Worm (Caenorhabditis elegans) whole organism, young adult: ENCODE results near the gene C03G6.21.

ENCODE experiments used
- B0035.1 ChIP-seq: sonication (generic microtip); optimal IDR thresholded peaks from 2 replicates; lab custom pipeline; 2016; ENCODE audit warnings: missing genetic modification characterization, mild to moderate bottlenecking, missing compliant biosample characterization, missing genotype, missing genetic modification reagents
- B0261.1 ChIP-seq: sonication (generic microtip); optimal IDR thresholded peaks from 2 replicates; lab custom pipeline; 2016; ENCODE audit warnings: mild to moderate bottlenecking, missing genetic modification characterization, moderate library complexity, missing compliant biosample characterization
- B0336.3 ChIP-seq: fragments of 200-800 bp; sonication (Bioruptor generic); IDR thresholded peaks from 2 replicates; pipeline ENCODE4 v1.3.6; 2022; ENCODE audit warnings: missing genetic modification characterization, missing compliant biosample characterization
- F39B2.1 ChIP-seq: fragments of 200-800 bp; sonication (Bioruptor generic); IDR thresholded peaks from 2 replicates; pipeline ENCODE4 v1.3.6; 2022; ENCODE audit warnings: missing genetic modification reagents, missing genetic modification characterization, missing compliant biosample characterization
- K12H6.12 ChIP-seq: fragments of 200-800 bp; sonication (Bioruptor generic); optimal IDR thresholded peaks from 2 replicates; lab custom pipeline; 2018; ENCODE audit warnings: mild to moderate bottlenecking, missing genetic modification characterization, missing compliant biosample characterization
- Y56A3A.18 ChIP-seq: fragments of 200-800 bp; sonication (Bioruptor generic); IDR thresholded peaks from 2 replicates; pipeline ENCODE4 v1.3.6; 2022; ENCODE audit warnings: missing genetic modification reagents, missing genetic modification characterization, missing compliant biosample characterization
- Y95B8A.8 ChIP-seq: fragments of 200-800 bp; sonication (Bioruptor generic); IDR thresholded peaks from 2 replicates; pipeline ENCODE4 v1.3.6; 2022; ENCODE audit warnings: missing genetic modification reagents, missing genetic modification characterization, missing compliant biosample characterization
- ZK185.1 ChIP-seq: sonication (generic microtip); optimal IDR thresholded peaks from 2 replicates; lab custom pipeline; 2016; ENCODE audit warnings: mild to moderate bottlenecking, missing genetic modification characterization, missing compliant biosample characterization; ENCODE audit not compliant: poor library complexity, severe bottlenecking
- aptf-2 ChIP-seq: fragments of 200-800 bp; sonication (Bioruptor generic); conservative IDR thresholded peaks from 2 replicates; pipeline ENCODE4 v1.3.6; 2022; ENCODE audit warnings: missing genetic modification reagents, missing genetic modification characterization, missing compliant biosample characterization
- attf-5 ChIP-seq: fragments of 200-800 bp; sonication (Bioruptor generic); optimal IDR thresholded peaks from 2 replicates; lab custom pipeline; 2018; ENCODE audit warnings: mild to moderate bottlenecking, missing genetic modification characterization, missing compliant biosample characterization
- bed-2 ChIP-seq: fragments of 200-800 bp; sonication (Bioruptor generic); IDR thresholded peaks from 2 replicates; pipeline ENCODE4 v1.3.6; 2022; ENCODE audit warnings: missing genetic modification reagents, missing genetic modification characterization, missing compliant biosample characterization
- ceh-27 ChIP-seq: fragments of 200-800 bp; sonication (Bioruptor generic); optimal IDR thresholded peaks from 2 replicates; lab custom pipeline; 2018; ENCODE audit warnings: mild to moderate bottlenecking, missing genetic modification characterization, moderate library complexity, missing compliant biosample characterization
- ceh-91 ChIP-seq: fragments of 200-800 bp; sonication (Bioruptor generic); IDR thresholded peaks from 2 replicates; pipeline ENCODE4 v1.3.6; 2022; ENCODE audit warnings: missing genetic modification reagents, missing genetic modification characterization, missing compliant biosample characterization
- die-1 ChIP-seq: sonication (generic microtip); optimal IDR thresholded peaks from 2 replicates; lab custom pipeline; 2016; ENCODE audit warnings: missing genotype, mild to moderate bottlenecking, missing genetic modification characterization, missing compliant biosample characterization
- dox-1 ChIP-seq: fragments of 200-800 bp; sonication (Bioruptor generic); IDR thresholded peaks from 2 replicates; pipeline ENCODE4 v1.3.6; 2022; ENCODE audit warnings: missing genetic modification reagents, missing genetic modification characterization, missing compliant biosample characterization
- dpff-1 ChIP-seq: sonication (generic microtip); optimal IDR thresholded peaks from 2 replicates; lab custom pipeline; 2017; ENCODE audit warnings: mild to moderate bottlenecking, missing genetic modification characterization, missing compliant biosample characterization
- hlh-12 ChIP-seq: sonication (generic microtip); optimal IDR thresholded peaks from 2 replicates; lab custom pipeline; 2016; ENCODE audit warnings: missing genetic modification characterization, missing compliant biosample characterization
- hmg-20 ChIP-seq: fragments of 200-800 bp; sonication (Bioruptor generic); IDR thresholded peaks from 2 replicates; pipeline ENCODE4 v1.3.6; 2022; ENCODE audit warnings: missing genetic modification reagents, missing genetic modification characterization, missing compliant biosample characterization
- lin-26 ChIP-seq: fragments of 200-800 bp; sonication (Bioruptor generic); IDR thresholded peaks from 2 replicates; pipeline ENCODE4 v1.3.6; 2022; ENCODE audit warnings: missing genetic modification reagents, missing genetic modification characterization, missing compliant biosample characterization
- mel-28 ChIP-seq: sonication (generic microtip); optimal IDR thresholded peaks from 2 replicates; lab custom pipeline; 2016; ENCODE audit warnings: borderline replicate concordance, mild to moderate bottlenecking, missing genetic modification characterization, missing compliant biosample characterization
- mxl-1 ChIP-seq: sonication (generic microtip); optimal IDR thresholded peaks from 2 replicates; lab custom pipeline; 2016; ENCODE audit warnings: missing genetic modification characterization, missing compliant biosample characterization
- nfya-1 ChIP-seq: sonication (generic microtip); optimal IDR thresholded peaks from 2 replicates; lab custom pipeline; 2017; ENCODE audit warnings: antibody characterized with exemption, missing compliant biosample characterization, missing genetic modification characterization, borderline replicate concordance; ENCODE audit not compliant: insufficient read depth
- nfyb-1 ChIP-seq: fragments of 200-800 bp; sonication (Bioruptor generic); IDR thresholded peaks from 2 replicates; pipeline ENCODE4 v1.3.6; 2022; ENCODE audit warnings: missing genetic modification reagents, missing genetic modification characterization, missing compliant biosample characterization
- nhr-120 ChIP-seq: fragments of 200-800 bp; sonication (Bioruptor generic); IDR thresholded peaks from 2 replicates; pipeline ENCODE4 v1.3.6; 2022; ENCODE audit warnings: missing genetic modification characterization, missing compliant biosample characterization
- nhr-27 ChIP-seq: fragments of 200-800 bp; sonication (Bioruptor generic); optimal IDR thresholded peaks from 2 replicates; lab custom pipeline; 2018; ENCODE audit warnings: mild to moderate bottlenecking, missing genetic modification characterization, moderate library complexity, missing compliant biosample characterization
- pbrm-1 ChIP-seq: fragments of 200-800 bp; sonication (Bioruptor generic); IDR thresholded peaks from 2 replicates; pipeline ENCODE4 v1.3.6; 2022; ENCODE audit warnings: missing genetic modification reagents, missing genetic modification characterization, missing compliant biosample characterization
- pha-4 ChIP-seq: fragments of 150-350 bp; sonication (generic microtip); optimal IDR thresholded peaks from 2 replicates; lab custom pipeline; 2014; ENCODE audit warnings: missing biosample characterization, missing genetic modification reagents, missing genetic modification characterization
- rec-8 ChIP-seq, 2 experiments: sonication (generic microtip); optimal IDR thresholded peaks; 2 replicates each; lab custom pipeline; 2016; ENCODE audit warnings: mild to moderate bottlenecking in 2 of 2, missing genetic modification characterization in 2 of 2, missing genetic modification reagents in 2 of 2, missing genotype in 2 of 2, missing biosample characterization in 1 of 2, missing compliant biosample characterization in 1 of 2, moderate library complexity in 1 of 2
- sdz-38 ChIP-seq: sonication (generic microtip); optimal IDR thresholded peaks from 2 replicates; lab custom pipeline; 2016; ENCODE audit warnings: missing genotype, missing genetic modification characterization, missing compliant biosample characterization
- sea-2 ChIP-seq: fragments of 200-800 bp; sonication (Bioruptor generic); IDR thresholded peaks from 2 replicates; pipeline ENCODE4 v1.3.6; 2022; ENCODE audit warnings: missing genetic modification characterization, missing compliant biosample characterization
- snpc-1.1 ChIP-seq: sonication (generic microtip); optimal IDR thresholded peaks from 2 replicates; lab custom pipeline; 2017; ENCODE audit warnings: missing genetic modification characterization, mild to moderate bottlenecking, missing compliant biosample characterization, antibody characterized with exemption, moderate library complexity, missing genotype, missing genetic modification reagents; ENCODE audit not compliant: insufficient read depth
- snpc-4 ChIP-seq, 5 experiments: fragments of 150-350 bp in 1 of 5; sonication (generic microtip) in 4 of 5; optimal IDR thresholded peaks; 2 replicates each; lab custom pipeline; 2014 to 2018; ENCODE audit warnings: missing genetic modification characterization in 5 of 5, missing biosample characterization in 3 of 5, antibody characterized with exemption in 2 of 5, mild to moderate bottlenecking in 2 of 5, missing compliant biosample characterization in 2 of 5, missing genotype in 2 of 5, moderate library complexity in 2 of 5, missing genetic modification reagents in 1 of 5
- sptf-2 ChIP-seq: fragments of 200-800 bp; sonication (Bioruptor generic); optimal IDR thresholded peaks from 2 replicates; lab custom pipeline; 2018; ENCODE audit warnings: mild to moderate bottlenecking, missing genetic modification characterization, missing compliant biosample characterization
- ztf-28 ChIP-seq: fragments of 200-800 bp; sonication (Bioruptor generic); IDR thresholded peaks from 2 replicates; pipeline ENCODE4 v1.3.6; 2022; ENCODE audit warnings: missing genetic modification reagents, missing genetic modification characterization, missing compliant biosample characterization
- ztf-6 ChIP-seq: fragments of 200-800 bp; sonication (Bioruptor generic); IDR thresholded peaks from 2 replicates; pipeline ENCODE4 v1.3.6; 2022; ENCODE audit warnings: missing genetic modification reagents, missing genetic modification characterization, missing compliant biosample characterization

Gene C03G6.21

ce11 chrV:7330868-7331267 lies 25.7 kb downstream of the C03G6.21 start, which contains the start of gene F10G2.2:
TSS of gene F10G2.2 (plus strand) at chrV:7331168.
- no peak for TF ChIP-seq nhr-120 (GFP tag; lab: Robert Waterston, UW)
- no peak for TF ChIP-seq F39B2.1 (GFP tag; lab: Robert Waterston, UW)
- TF ChIP-seq snpc-1.1 = no peak
- TF ChIP-seq Y56A3A.18 = no peak
- TF ChIP-seq attf-5 (GFP tag; lab: Kevin White, UChicago) = no peak

- TF ChIP-seq sdz-38 = no peak
- no peak for TF ChIP-seq pha-4 (tag; lab: Kevin White, UChicago)
- no peak for TF ChIP-seq nhr-120 (GFP tag; lab: Robert Waterston, UW)
Observed at ce11 chrV:7328092-7328491, 28.5 kb downstream of the C03G6.21 start, which contains the start of gene clec-7. TSS of gene clec-7 (plus strand) at chrV:7328392.

- TF ChIP-seq pbrm-1 (GFP tag; lab: Robert Waterston, UW) = no peak
- no peak for TF ChIP-seq snpc-4 (GFP tag; optimal IDR thresholded peaks at IDR 0.05; lab: Kevin White, UChicago)
- no peak for TF ChIP-seq snpc-4 (tag; optimal IDR thresholded peaks at IDR 0.05; lab: Kevin White, UChicago)
- no peak for TF ChIP-seq mxl-1 (tag; lab: Kevin White, UChicago)
- no peak for TF ChIP-seq sea-2 (GFP tag; lab: Robert Waterston, UW)
- TF ChIP-seq ZK185.1 (tag; lab: Kevin White, UChicago) = no peak
- TF ChIP-seq K12H6.12 (tag; lab: Kevin White, UChicago) = no peak
- TF ChIP-seq ceh-91 (GFP tag; lab: Robert Waterston, UW) = no peak
- TF ChIP-seq, all 124 proteins: peak for 0
Observed at ce11 chrV:7326928-7327327, 29.7 kb downstream of the C03G6.21 start, which contains the start of gene F10G2.4. TSS of gene F10G2.4 (plus strand) at chrV:7327228.

ce11 chrV:7325285-7325684 lies 31.3 kb downstream of the C03G6.21 start, which contains the start of gene srx-92:
TSS of gene srx-92 (minus strand) at chrV:7325385.
- TF ChIP-seq K12H6.12 (tag; lab: Kevin White, UChicago) (no peak), nfya-1 (tag; lab: Kevin White, UChicago) (no peak)

- TF ChIP-seq ceh-27 (GFP tag; lab: Kevin White, UChicago) = no peak
- TF ChIP-seq rec-8 (tag; optimal IDR thresholded peaks at IDR 0.05; lab: Kevin White, UChicago) = no peak
- no peak for TF ChIP-seq B0035.1 (tag; lab: Kevin White, UChicago)
- no peak for TF ChIP-seq nfyb-1 (GFP tag; lab: Robert Waterston, UW)
- no peak for TF ChIP-seq dpff-1 (tag; lab: Kevin White, UChicago)
- TF ChIP-seq dox-1 = no peak
- TF ChIP-seq, all 124 proteins: peak for 0
Observed at ce11 chrV:7321915-7322314, 34.7 kb downstream of the C03G6.21 start, which contains the start of gene F10G2.10. TSS of gene F10G2.10 (plus strand) at chrV:7322215.

ce11 chrV:7320909-7321308 lies 35.7 kb downstream of the C03G6.21 start, which contains the start of gene lmd-4:
TSS of gene lmd-4 (minus strand) at chrV:7321009.
- no peak for TF ChIP-seq ztf-6 (GFP tag; lab: Robert Waterston, UW)
- TF ChIP-seq bed-2 (GFP tag; lab: Robert Waterston, UW) = no peak
- no peak for TF ChIP-seq F39B2.1 (GFP tag; lab: Robert Waterston, UW)
- no peak for TF ChIP-seq B0261.1 (tag; lab: Kevin White, UChicago)
- no peak for TF ChIP-seq lin-26
- TF ChIP-seq die-1 (tag; lab: Kevin White, UChicago) = no peak
- TF ChIP-seq aptf-2 = no peak
- TF ChIP-seq mel-28 = no peak
- no peak for TF ChIP-seq nhr-27 (tag; lab: Kevin White, UChicago)
- no peak for TF ChIP-seq sptf-2 (GFP tag; lab: Kevin White, UChicago)
- TF ChIP-seq B0336.3 = no peak
- no peak for TF ChIP-seq ceh-91 (GFP tag; lab: Robert Waterston, UW)
- TF ChIP-seq Y95B8A.8 (GFP tag; lab: Robert Waterston, UW) = no peak
- no peak for TF ChIP-seq ztf-28 (GFP tag; lab: Robert Waterston, UW)
- TF ChIP-seq hmg-20 (GFP tag; lab: Robert Waterston, UW) = no peak
- no peak for TF ChIP-seq hlh-12
